Worm (Caenorhabditis elegans): ENCODE results near the gene F30B5.11.
"Not testable (repeated sequence)": the region's sequence is repeated elsewhere in the genome, so short reads cannot be mapped to it uniquely, and the experiment has no call there.

Gene F30B5.11

ce11 chrIV:4227917-4228316 is 8.0 kb upstream of the F30B5.11 start, which contains the start of gene srbc-70:
Gene srbc-70 (minus strand): TSS chrIV:4228017.
- no peak for TF ChIP-seq unc-62 (GFP tag; optimal IDR thresholded peaks at IDR 0.05)

ce11 chrIV:4225851-4226250 is 6.0 kb upstream of the F30B5.11 start, which contains the start of gene srbc-71:
Gene srbc-71 (minus strand): TSS chrIV:4225951.
- no peak for TF ChIP-seq unc-62 (GFP tag; optimal IDR thresholded peaks at IDR 0.05)

ce11 chrIV:4218276-4218675 is 1.6 kb downstream of the F30B5.11 start:
- TF ChIP-seq unc-62 (GFP tag; optimal IDR thresholded peaks at IDR 0.05): no peak

DNA sequence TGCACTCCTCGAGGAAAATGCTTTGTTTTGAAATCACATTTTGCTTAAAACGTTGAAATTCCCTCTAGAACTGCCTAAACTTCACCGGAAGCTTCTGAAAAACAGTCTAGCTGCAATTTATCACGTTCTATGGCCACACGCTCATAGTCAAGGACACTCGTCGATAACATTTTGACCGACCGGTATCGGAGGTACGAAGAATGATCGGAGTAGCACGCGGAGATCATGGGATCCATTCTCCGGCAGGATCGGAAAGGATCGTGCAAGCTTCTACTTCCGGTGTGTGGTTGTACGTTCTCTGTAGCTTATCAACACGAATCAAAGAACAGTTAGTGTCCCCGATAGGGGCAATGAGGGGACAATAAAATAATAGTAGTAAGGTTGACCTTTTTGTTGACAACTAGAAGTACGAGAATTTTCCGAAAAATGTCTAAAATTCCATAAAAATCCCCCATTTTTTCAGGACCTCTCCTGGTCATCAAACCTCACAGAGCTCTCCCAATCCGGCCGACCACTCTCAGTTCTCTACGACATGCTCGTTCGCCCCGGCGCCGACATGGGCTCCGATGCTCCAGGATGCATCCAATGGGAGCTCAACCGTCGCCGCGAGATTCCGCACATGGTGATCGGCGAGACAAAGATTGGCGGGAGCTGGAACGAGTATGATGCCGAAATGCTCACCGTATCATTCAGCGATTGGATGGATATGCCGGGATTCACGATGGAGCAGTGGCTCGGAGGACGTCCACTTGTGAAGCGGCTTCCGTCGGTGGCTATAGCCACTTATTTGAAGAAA is 3.6 kb downstream of the F30B5.11 start:
- no peak for TF ChIP-seq unc-62 (GFP tag; optimal IDR thresholded peaks at IDR 0.05)

- TF ChIP-seq unc-62 (GFP tag; optimal IDR thresholded peaks at IDR 0.05): no peak
Observed at ce11 chrIV:4215349-4215748, 4.5 kb downstream of the F30B5.11 start.

DNA sequence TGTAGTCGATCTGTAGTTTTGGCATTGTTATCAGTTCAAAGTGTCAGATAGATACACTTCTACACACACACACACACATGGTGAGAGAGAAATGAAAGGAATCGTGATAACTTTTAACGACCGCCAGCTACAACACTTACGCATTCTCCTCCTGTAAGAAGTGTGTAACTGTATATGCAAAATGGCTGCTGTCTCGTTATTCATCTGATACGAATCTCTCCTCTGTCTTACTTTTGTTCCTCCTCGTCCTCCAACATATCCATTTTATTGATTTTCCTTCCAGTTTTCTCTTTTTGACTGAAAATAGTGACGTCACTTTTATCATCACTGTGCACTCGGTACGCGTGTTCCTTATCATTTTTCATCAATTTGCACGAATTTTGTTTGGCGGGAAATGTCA is 7.2 kb downstream of the F30B5.11 start:
- TF ChIP-seq unc-62 (GFP tag; optimal IDR thresholded peaks at IDR 0.05): no peak

ce11 chrIV:4210868-4211267 is 9.0 kb downstream of the F30B5.11 start:
- TF ChIP-seq unc-62 (GFP tag; optimal IDR thresholded peaks at IDR 0.05): no peak

DNA sequence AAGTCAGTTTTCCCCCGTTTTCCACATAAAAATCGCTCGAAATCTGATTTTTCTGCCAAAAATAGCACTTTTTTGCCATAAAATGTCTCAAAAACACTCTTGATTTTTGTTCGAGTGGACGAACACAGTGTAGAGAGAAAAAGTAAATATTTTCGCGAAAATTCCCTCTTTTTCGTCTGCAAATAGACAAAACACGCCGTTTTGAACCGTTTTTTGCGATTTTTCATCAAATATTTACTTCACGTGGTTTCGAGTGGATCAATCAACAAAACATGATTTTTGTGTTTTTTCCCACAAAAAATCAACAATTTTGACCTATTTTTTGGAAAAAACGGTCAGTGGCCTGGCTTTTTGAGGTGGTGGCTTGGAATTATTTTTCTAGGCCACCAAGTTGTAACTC is 10.8 kb downstream of the F30B5.11 start:
- no peak for TF ChIP-seq unc-62 (GFP tag; optimal IDR thresholded peaks at IDR 0.05)

DNA sequence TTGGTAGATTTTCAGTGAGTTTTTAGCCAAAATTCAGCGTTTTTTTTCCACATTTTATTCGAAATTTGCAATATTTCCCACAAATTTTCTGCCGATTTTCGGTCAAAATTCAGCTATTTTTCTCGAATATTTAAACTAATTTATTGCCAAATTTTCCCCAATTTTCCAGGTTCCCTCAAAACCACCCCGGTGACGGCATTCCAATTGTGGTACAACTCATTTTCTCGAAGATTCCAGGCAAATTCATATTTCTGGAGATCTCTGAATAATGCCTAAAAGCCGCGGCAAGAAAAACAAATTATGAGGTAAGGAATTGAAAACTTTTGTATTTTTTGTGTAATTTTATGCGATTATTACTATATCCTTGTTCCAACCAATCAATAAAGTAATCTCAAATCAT is 12.8 kb downstream of the F30B5.11 start, which contains the start of gene osgn-1:
TSS of gene osgn-1 (plus strand) at position 301 of the 400 bp plus-strand sequence.
- TF ChIP-seq unc-62 (GFP tag; optimal IDR thresholded peaks at IDR 0.05): no peak

DNA sequence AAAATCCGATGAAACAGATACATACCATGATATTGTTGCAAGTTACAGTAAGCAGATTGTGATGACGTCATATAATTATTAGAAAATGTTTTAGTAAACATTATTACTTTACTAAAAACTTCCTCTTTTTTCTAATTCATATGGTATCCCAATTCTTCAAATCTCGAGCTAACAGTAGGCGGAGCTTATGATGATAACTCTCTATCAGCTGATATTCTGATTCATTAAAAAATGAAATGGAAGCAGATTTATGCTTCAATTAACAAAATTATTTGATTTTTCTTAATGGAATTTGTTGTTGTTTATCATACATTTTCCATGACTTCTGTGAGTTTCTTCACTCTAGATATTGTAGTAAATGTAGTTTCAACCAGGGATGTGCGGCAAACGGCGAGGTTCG is 15.6 kb downstream of the F30B5.11 start, which contains the start of gene pax-2:
TSS of gene pax-2 (minus strand) at position 101 of the 400 bp plus-strand sequence.
- TF ChIP-seq unc-62 (GFP tag; optimal IDR thresholded peaks at IDR 0.05): no peak

DNA sequence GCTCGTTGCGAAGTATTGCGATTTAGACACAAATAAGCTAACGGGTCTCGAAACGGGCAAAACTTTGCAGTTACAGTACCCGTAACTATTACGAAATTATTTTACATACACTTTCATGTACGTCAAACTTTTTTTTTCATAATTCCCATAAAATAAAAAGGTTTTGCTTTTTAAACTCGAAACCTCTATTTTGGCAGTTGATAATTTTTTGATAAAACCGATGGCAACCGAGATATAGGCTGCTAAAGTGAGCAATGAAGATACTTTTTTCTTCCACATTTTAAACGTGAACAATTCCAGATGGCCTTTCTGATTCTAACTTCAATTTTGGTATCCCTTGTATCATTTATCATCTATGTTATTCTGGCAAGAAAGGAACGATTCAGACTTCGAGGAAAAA is 22.7 kb downstream of the F30B5.11 start, which contains the start of gene cyp-25A6:
TSS of gene cyp-25A6 (plus strand) at position 301 of the 400 bp plus-strand sequence.
- TF ChIP-seq unc-62 (GFP tag; optimal IDR thresholded peaks at IDR 0.05): not testable (repeated sequence)

DNA sequence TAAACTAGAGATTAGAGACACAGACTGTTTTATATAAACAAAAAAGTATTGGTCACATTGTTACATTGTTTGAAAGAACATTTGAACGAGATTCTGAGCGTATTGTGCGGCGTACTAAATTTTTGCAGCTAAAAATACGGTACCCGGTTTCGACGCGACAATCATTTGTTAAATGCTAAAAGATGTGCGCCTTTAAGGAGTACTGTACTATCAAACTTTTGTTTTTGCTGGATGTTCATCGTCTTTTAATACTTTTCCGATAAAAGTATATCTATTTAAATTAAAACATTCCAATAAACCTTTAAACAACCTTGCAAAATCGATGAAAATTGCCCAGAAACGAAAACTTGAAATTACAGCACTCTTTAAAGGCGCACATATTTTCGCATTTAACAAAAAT is 23.2 kb downstream of the F30B5.11 start, which contains the start of gene K06B9.6:
TSS of gene K06B9.6 (minus strand) at position 101 of the 400 bp plus-strand sequence.
- TF ChIP-seq unc-62 (GFP tag; optimal IDR thresholded peaks at IDR 0.05): not testable (repeated sequence)

DNA sequence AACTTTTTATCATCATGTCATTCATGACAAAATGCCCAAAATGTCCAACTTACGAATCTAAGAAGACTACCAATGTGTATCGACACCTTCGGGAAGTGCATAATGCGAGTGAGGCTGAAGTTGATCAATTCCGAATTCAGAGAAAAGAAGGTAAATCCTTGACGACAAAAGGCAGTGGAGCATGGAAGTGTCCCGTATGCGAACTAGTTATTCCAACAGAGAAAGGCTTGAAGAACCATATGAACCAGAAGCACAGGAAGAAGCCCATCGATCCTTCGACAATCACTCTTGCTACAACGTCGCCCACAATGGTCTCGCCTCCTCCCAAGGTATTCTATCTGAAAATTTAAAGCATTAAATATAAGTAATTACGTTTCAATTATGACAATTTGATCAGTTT is 33.8 kb downstream of the F30B5.11 start, which contains the start of gene K08D10.11:
TSS of gene K08D10.11 (minus strand) at position 101 of the 400 bp plus-strand sequence.
- TF ChIP-seq unc-62 (GFP tag; optimal IDR thresholded peaks at IDR 0.05): not testable (repeated sequence)

ce11 chrIV:4178424-4178823 is 41.5 kb downstream of the F30B5.11 start, which contains the start of gene tsen-34:
Gene tsen-34 (plus strand): TSS chrIV:4178457.
- TF ChIP-seq unc-62 (GFP tag; optimal IDR thresholded peaks at IDR 0.05): no peak

DNA sequence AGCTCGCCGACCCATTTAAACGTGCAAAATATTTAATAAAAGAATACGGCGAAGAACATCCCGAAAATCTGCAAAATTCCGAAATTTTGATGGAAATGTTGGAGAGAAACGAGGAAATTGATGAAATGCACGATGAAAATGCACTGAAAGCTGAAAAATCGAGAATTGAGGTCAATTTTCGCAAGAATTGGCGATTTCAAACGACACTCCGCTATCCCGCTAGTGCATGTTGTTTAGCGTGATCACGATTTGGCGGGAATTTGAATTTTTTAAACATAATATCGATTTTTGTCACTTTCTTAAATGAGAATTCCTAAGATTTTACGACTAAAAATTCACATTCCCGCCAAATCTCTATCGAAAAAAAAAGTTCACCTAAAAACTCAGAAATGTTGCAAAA is 42.3 kb downstream of the F30B5.11 start:
- TF ChIP-seq unc-62 (GFP tag; optimal IDR thresholded peaks at IDR 0.05): no peak

DNA sequence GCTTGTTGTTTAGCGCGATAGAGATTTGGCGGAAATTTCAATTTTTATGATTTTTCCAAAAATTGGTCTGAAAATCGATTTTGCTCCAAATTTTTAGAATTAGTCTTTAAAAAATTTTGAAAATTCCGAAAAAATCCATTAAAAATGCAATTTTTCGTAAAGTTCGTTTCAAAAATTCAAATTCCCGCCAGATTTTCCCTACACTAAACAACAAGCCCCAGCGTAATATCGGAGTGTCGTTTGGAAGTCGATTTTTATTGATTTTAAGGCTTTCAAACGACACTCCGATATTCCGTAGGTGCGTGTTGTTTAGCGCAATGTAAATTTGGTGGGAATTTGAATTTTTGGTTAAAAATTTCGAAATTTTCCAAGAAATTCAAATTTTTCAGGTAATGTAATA is 43.2 kb downstream of the F30B5.11 start:
- no peak for TF ChIP-seq unc-62 (GFP tag; optimal IDR thresholded peaks at IDR 0.05)

DNA sequence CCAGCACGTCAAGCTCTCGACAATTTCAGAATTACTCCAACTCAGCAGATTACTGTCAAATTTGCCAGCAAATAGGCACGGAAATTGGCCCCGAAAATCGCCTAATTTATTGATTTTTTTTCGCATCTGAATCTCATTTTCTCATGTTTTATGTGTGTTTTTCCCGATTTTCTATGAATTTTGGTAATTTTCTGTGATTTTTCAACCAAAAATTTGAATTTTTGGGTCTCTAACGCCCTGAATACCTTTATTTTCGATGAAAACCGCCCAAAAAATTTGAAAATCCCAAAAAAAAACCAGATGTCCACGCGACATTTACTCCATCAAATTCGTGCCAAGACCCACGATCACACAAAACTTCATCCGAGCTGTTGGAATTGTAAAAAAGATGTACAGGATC is 43.8 kb downstream of the F30B5.11 start, which contains the start of gene dnj-15:
TSS of gene dnj-15 (plus strand) at position 301 of the 400 bp plus-strand sequence.
- TF ChIP-seq unc-62 (GFP tag; optimal IDR thresholded peaks at IDR 0.05): no peak
